Worm (Caenorhabditis elegans): ENCODE measurements around the gene C39E9.7.

ce11 chrIV:13046848-13047247 lies 29.7 kb downstream of the C39E9.7 start, which contains the start of gene scl-9:
- TF ChIP-seq egl-27 (tag; optimal IDR thresholded peaks at IDR 0.05) (no peak), aly-2 (tag; optimal IDR thresholded peaks at IDR 0.05) (no peak), ama-1 (optimal IDR thresholded peaks at IDR 0.05) (no peak)
